Worm (Caenorhabditis elegans) whole organism, L2 larva: Measurements from ENCODE around the gene scvp-1.
A peak's percentile ranks its signal among the peaks of the same experiment; 100 is the strongest.

ENCODE experiments used
- ZK546.5 ChIP-seq: sonication (generic microtip); optimal IDR thresholded peaks from 2 replicates; lab custom pipeline; 2017; ENCODE audit warnings: missing biosample characterization, missing genetic modification characterization
- lin-39 ChIP-seq: fragments of 150-350 bp; optimal IDR thresholded peaks from 2 replicates; lab custom pipeline; 2014; ENCODE audit warnings: missing biosample characterization, missing genetic modification reagents, missing genetic modification characterization
- nhr-25 ChIP-seq: fragments of 150-350 bp; sonication (generic microtip); optimal IDR thresholded peaks from 3 replicates; lab custom pipeline; 2014; ENCODE audit warnings: missing biosample characterization, missing genetic modification characterization
- sma-9 ChIP-seq, 2 experiments: fragments of 150-350 bp in 1 of 2; sonication (generic microtip) in 1 of 2; optimal IDR thresholded peaks; 2 replicates each; lab custom pipeline; 2014 to 2016; ENCODE audit warnings: missing genetic modification characterization in 2 of 2, mild to moderate bottlenecking in 1 of 2, missing biosample characterization in 1 of 2, missing compliant biosample characterization in 1 of 2, missing genetic modification reagents in 1 of 2, moderate library complexity in 1 of 2

DNA sequence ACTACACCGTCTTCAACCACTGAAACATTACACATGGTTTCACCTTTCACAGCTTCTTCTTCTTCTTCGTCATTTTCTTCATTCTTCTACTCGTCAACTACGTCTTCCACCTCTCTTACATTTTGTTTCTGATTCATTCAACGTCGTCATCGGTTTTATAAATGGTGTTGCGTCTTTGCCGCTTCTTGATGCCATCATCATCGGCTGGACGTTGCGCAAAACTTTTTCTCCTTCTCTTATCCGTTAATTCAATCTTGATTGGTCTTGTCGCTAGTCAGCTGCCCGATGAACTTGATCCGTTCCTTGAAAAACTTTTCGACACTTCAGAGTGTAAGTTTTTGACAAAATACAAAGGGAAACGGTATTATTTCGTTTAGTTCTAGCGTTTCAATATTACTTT lies 32.5 kb downstream of the scvp-1 start:
- TF ChIP-seq ZK546.5 (tag; lab: Kevin White, UChicago) (no peak), nhr-25 (peak; percentile 34), sma-9 (GFP tag; optimal IDR thresholded peaks at IDR 0.05; lab: Kevin White, UChicago) (no peak), sma-9 (tag; optimal IDR thresholded peaks at IDR 0.05; lab: Kevin White, UChicago) (no peak), lin-39 (tag; lab: Kevin White, UChicago) (no peak)
